Worm (Caenorhabditis elegans) whole organism, young adult: ENCODE data around the gene math-42.

Experiments
- ZK185.1 ChIP-seq: sonication (generic microtip); optimal IDR thresholded peaks from 2 replicates; lab custom pipeline; 2016; ENCODE audit warnings: mild to moderate bottlenecking, missing genetic modification characterization, missing compliant biosample characterization; ENCODE audit not compliant: poor library complexity, severe bottlenecking
- ceh-91 ChIP-seq: fragments of 200-800 bp; sonication (Bioruptor generic); IDR thresholded peaks from 2 replicates; pipeline ENCODE4 v1.3.6; 2022; ENCODE audit warnings: missing genetic modification reagents, missing genetic modification characterization, missing compliant biosample characterization
- dpl-1 ChIP-seq: fragments of 150-350 bp; optimal IDR thresholded peaks from 2 replicates; lab custom pipeline; 2014; ENCODE audit warnings: missing biosample characterization, missing genetic modification reagents, missing genetic modification characterization
- lin-35 ChIP-seq, 3 experiments: fragments of 150-350 bp in 2 of 3; sonication (generic microtip) in 1 of 3; optimal IDR thresholded peaks; 2 replicates each; lab custom pipeline; 2014 to 2018; ENCODE audit warnings: missing biosample characterization in 3 of 3, missing genetic modification characterization in 3 of 3, missing genetic modification reagents in 3 of 3
- mcd-1 ChIP-seq: fragments of 200-800 bp; sonication (Bioruptor generic); IDR thresholded peaks from 2 replicates; pipeline ENCODE4 v1.3.6; 2022; ENCODE audit warnings: missing genetic modification reagents, missing genetic modification characterization, missing compliant biosample characterization
- snpc-1.1 ChIP-seq: sonication (generic microtip); optimal IDR thresholded peaks from 2 replicates; lab custom pipeline; 2017; ENCODE audit warnings: missing genetic modification characterization, mild to moderate bottlenecking, missing compliant biosample characterization, antibody characterized with exemption, moderate library complexity, missing genotype, missing genetic modification reagents; ENCODE audit not compliant: insufficient read depth

DNA sequence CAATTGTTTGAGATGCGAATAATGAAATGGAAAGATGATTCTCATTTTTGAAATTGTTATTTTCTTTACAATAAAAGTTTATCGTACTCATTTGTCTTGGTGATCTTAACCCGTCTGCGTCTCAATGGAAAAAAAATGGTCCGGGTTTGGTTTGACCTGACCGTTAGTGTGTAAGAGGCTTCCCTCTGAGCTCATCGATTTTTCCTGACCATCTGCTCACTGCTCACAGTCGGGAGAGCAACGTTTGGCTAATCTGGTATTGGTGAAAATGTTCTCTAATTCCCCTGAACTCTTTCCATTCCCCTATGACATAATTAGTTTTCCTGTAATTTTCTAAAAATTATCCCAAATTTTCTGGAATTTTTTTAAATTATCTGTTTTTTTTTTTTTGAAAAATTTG is 39.2 kb downstream of the math-42 start:
- TF ChIP-seq snpc-1.1 (tag; lab: Kevin White, UChicago) (no peak), dpl-1 (GFP tag; lab: Kevin White, UChicago) (no peak), ZK185.1 (tag; lab: Kevin White, UChicago) (no peak), mcd-1 (GFP tag; lab: Robert Waterston, UW) (no peak), lin-35 (GFP tag; optimal IDR thresholded peaks at IDR 0.05; lab: Kevin White, UChicago) (no peak), ceh-91 (no peak)
